Fruit fly (Drosophila melanogaster): Measurements from ENCODE around the gene Rpn1.

DNA sequence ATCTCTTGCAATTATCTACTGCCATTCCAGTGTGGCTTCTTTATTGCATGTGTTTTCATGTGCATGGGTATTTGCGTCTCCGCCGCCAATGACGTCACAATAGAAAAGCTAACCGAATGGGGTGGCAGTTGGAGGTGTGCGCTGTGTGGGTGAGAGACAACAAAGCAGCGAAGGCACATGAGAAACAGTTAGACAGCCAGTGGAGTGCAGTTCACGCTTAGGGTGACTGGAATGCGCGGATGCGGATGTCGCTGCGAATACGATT is 43.3 kb upstream of the Rpn1 start:
- no peak for TF ChIP-seq CG8478 (optimal IDR thresholded peaks at IDR 0.05)
- no peak for TF ChIP-seq CTCF (optimal IDR thresholded peaks at IDR 0.05)

Data from S2 (cell line).